Fruit fly (Drosophila melanogaster): ENCODE data around the gene CG32548.

The CG32548 gene

dm6 chrX:18406593-18407393, 33.6 kb downstream of the CG32548 start:
- TF ChIP-seq CG34367 (tag; optimal IDR thresholded peaks at IDR 0.05): no peak
- no peak for TF ChIP-seq Snoo (tag; optimal IDR thresholded peaks at IDR 0.05)
- TF ChIP-seq CG32121 (GFP tag; IDR thresholded peaks at IDR 0.05): 0 out of 2 replicates have a peak, but pooled peaks have one; percentile 12
- TF ChIP-seq fd96Ca (GFP tag; IDR thresholded peaks at IDR 0.05): no peak
- no peak for TF ChIP-seq Pif1B (GFP tag; optimal IDR thresholded peaks at IDR 0.05)
- TF ChIP-seq CG8301 (tag; optimal IDR thresholded peaks at IDR 0.05): no peak
- TF ChIP-seq CG4496 (GFP tag; IDR thresholded peaks at IDR 0.05): no peak
- no peak for TF ChIP-seq CG10348 (GFP tag; IDR thresholded peaks at IDR 0.05)
- TF ChIP-seq Ets98B (GFP tag; IDR thresholded peaks at IDR 0.05): peak; percentile 33; the same call in 1 of the 2 replicates
- no peak for TF ChIP-seq CG8159 (tag; optimal IDR thresholded peaks at IDR 0.05)
- TF ChIP-seq CG14655 (GFP tag; optimal IDR thresholded peaks at IDR 0.05): no peak
- TF ChIP-seq rn (GFP tag; IDR thresholded peaks at IDR 0.05): no peak
- no peak for TF ChIP-seq EcR (GFP tag; optimal IDR thresholded peaks at IDR 0.05)
- TF ChIP-seq CG13204 (GFP tag; optimal IDR thresholded peaks at IDR 0.05): no peak

DNA sequence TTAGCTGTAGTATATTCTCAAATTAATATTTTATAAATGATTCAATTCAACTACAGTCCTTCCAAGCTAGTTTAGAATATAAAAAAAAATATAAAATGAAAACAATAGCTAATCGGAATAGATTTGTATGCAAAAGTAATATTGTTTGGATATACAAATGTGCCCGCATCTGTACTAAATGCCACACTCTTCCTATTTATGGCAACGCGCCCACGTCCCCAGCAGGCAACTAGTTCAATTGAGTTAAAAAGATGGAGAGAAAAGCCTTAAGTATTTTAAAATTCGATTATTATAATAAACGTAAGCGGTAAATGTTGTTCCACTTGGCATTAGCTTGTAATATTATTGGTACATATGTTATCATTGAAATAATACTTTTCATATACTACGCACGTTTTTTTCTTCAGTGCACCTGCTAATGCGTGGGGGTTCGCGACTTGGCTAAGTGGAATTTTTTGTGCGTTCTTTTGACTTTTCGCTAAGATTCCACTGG, 34.8 kb downstream of the CG32548 start:
- no peak for TF ChIP-seq CG17806 (tag; optimal IDR thresholded peaks at IDR 0.05)
- peak; percentile 42; the same call in 1 of the 2 replicates for TF ChIP-seq CG12605 (GFP tag; IDR thresholded peaks at IDR 0.05)
- peak; percentile 28 for TF ChIP-seq Pif1A (GFP tag; optimal IDR thresholded peaks at IDR 0.05)
- no peak for TF ChIP-seq CG15710 (tag; optimal IDR thresholded peaks at IDR 0.05)
- peak; percentile 60; the same call in 2 of the 3 replicates for TF ChIP-seq CG4496 (GFP tag; IDR thresholded peaks at IDR 0.05)
- peak; percentile 62 for TF ChIP-seq fd96Ca (GFP tag; IDR thresholded peaks at IDR 0.05)
- TF ChIP-seq gl (tag; optimal IDR thresholded peaks at IDR 0.05): no peak
- TF ChIP-seq CG8159 (tag; optimal IDR thresholded peaks at IDR 0.05): peak; percentile 38
- peak; percentile 20 for TF ChIP-seq CG34367 (tag; optimal IDR thresholded peaks at IDR 0.05)
- TF ChIP-seq Pif1B (GFP tag; optimal IDR thresholded peaks at IDR 0.05): peak; percentile 32
- peak; percentile 67 for TF ChIP-seq CG32121 (GFP tag; IDR thresholded peaks at IDR 0.05)
- peak; percentile 71 for TF ChIP-seq CG14655 (GFP tag; optimal IDR thresholded peaks at IDR 0.05)
- no peak for TF ChIP-seq CG13204 (GFP tag; optimal IDR thresholded peaks at IDR 0.05)
- TF ChIP-seq EcR (GFP tag; optimal IDR thresholded peaks at IDR 0.05): no peak
- TF ChIP-seq CG10348 (GFP tag; IDR thresholded peaks at IDR 0.05): peak; percentile 28; the same call in 1 of the 2 replicates
- peak; percentile 55 for TF ChIP-seq CG8301 (tag; optimal IDR thresholded peaks at IDR 0.05)
- no peak for TF ChIP-seq Snoo (tag; optimal IDR thresholded peaks at IDR 0.05)
- no peak for TF ChIP-seq D1 (tag; optimal IDR thresholded peaks at IDR 0.05)
- no peak for TF ChIP-seq rn (GFP tag; IDR thresholded peaks at IDR 0.05)
- peak; percentile 40; the same call in 1 of the 2 replicates for TF ChIP-seq Ets98B (GFP tag; IDR thresholded peaks at IDR 0.05)
- TF ChIP-seq CG9948 (tag; optimal IDR thresholded peaks at IDR 0.05): peak; percentile 25

DNA sequence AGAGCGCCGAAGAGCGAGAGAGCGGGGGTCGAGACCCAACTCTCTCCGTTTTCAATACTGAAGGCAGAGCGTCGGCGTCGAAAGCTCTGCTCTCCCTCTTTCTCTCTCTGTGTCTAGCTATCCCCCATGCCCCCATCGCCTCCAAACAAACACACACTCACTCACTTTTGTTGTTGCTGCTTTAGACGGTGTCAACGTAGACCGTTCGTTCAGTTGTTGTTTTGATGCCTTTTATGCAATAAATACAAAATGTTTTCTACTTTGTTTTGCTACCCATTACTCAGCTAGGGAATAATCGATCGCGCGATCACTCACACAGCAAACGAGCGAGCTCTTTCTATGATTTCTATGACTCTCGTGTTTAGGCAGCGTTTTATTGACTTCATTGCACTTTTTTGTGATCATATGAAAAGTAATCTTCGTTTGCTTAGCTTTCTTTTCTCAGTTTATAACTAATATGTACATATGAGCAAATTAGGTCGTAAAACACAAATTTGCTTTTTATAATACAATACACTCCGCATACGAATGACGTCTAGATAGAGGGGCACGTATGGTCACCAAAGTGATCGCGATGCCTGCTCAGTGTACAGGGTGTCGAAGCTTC, 35.6 kb downstream of the CG32548 start:
- TF ChIP-seq gl (tag; optimal IDR thresholded peaks at IDR 0.05) (peak; percentile 6), CG4496 (GFP tag; IDR thresholded peaks at IDR 0.05) (peak; percentile 36; the same call in 1 of the 3 replicates), D1 (tag; optimal IDR thresholded peaks at IDR 0.05) (no peak), CG12605 (GFP tag; IDR thresholded peaks at IDR 0.05) (peak; percentile 61), CG8159 (tag; optimal IDR thresholded peaks at IDR 0.05) (peak; percentile 15), EcR (GFP tag; optimal IDR thresholded peaks at IDR 0.05) (peak; percentile 35), CG8301 (tag; optimal IDR thresholded peaks at IDR 0.05) (peak; percentile 51), CG17806 (tag; optimal IDR thresholded peaks at IDR 0.05) (no peak), CG15710 (tag; optimal IDR thresholded peaks at IDR 0.05) (peak; percentile 13), CG13204 (GFP tag; optimal IDR thresholded peaks at IDR 0.05) (no peak), fd96Ca (GFP tag; IDR thresholded peaks at IDR 0.05) (no peak; the same call in 2 of the 3 replicates), CG9948 (tag; optimal IDR thresholded peaks at IDR 0.05) (peak; percentile 44), CG34367 (tag; optimal IDR thresholded peaks at IDR 0.05) (no peak), Snoo (tag; optimal IDR thresholded peaks at IDR 0.05) (no peak), Ets98B (GFP tag; IDR thresholded peaks at IDR 0.05) (no peak; the same call in 1 of the 2 replicates), Pif1B (GFP tag; optimal IDR thresholded peaks at IDR 0.05) (no peak), CG14655 (GFP tag; optimal IDR thresholded peaks at IDR 0.05) (peak; percentile 75), Pif1A (GFP tag; optimal IDR thresholded peaks at IDR 0.05) (no peak), CG10348 (GFP tag; IDR thresholded peaks at IDR 0.05) (no peak), CG32121 (GFP tag; IDR thresholded peaks at IDR 0.05) (0 out of 2 replicates have a peak, but pooled peaks have one; percentile 8)

- TF ChIP-seq Pif1B (GFP tag; optimal IDR thresholded peaks at IDR 0.05) (no peak), Ets98B (GFP tag; IDR thresholded peaks at IDR 0.05) (0 out of 2 replicates have a peak, but pooled peaks have one; percentile 31), EcR (GFP tag; optimal IDR thresholded peaks at IDR 0.05) (peak; percentile 59)
Observed at dm6 chrX:18404150-18404631, 36.2 kb downstream of the CG32548 start.

- TF ChIP-seq Ets98B (GFP tag; IDR thresholded peaks at IDR 0.05): no peak
- no peak for TF ChIP-seq CG12605 (GFP tag; IDR thresholded peaks at IDR 0.05)
- no peak for TF ChIP-seq CG4496 (GFP tag; IDR thresholded peaks at IDR 0.05)
- TF ChIP-seq EcR (GFP tag; optimal IDR thresholded peaks at IDR 0.05): no peak
- TF ChIP-seq Pif1A (GFP tag; optimal IDR thresholded peaks at IDR 0.05): no peak
- TF ChIP-seq CG10348 (GFP tag; IDR thresholded peaks at IDR 0.05): no peak
- no peak for TF ChIP-seq CG32121 (GFP tag; IDR thresholded peaks at IDR 0.05)
- TF ChIP-seq rn (GFP tag; IDR thresholded peaks at IDR 0.05): no peak
- TF ChIP-seq Pif1B (GFP tag; optimal IDR thresholded peaks at IDR 0.05): no peak
- no peak for TF ChIP-seq CG34367 (tag; optimal IDR thresholded peaks at IDR 0.05)
- no peak for TF ChIP-seq D1 (tag; optimal IDR thresholded peaks at IDR 0.05)
- no peak for TF ChIP-seq CG14655 (GFP tag; optimal IDR thresholded peaks at IDR 0.05)
- TF ChIP-seq CG9948 (tag; optimal IDR thresholded peaks at IDR 0.05): no peak
- TF ChIP-seq Snoo (tag; optimal IDR thresholded peaks at IDR 0.05): no peak
- no peak for TF ChIP-seq CG15710 (tag; optimal IDR thresholded peaks at IDR 0.05)
- TF ChIP-seq gl (tag; optimal IDR thresholded peaks at IDR 0.05): no peak
- TF ChIP-seq fd96Ca (GFP tag; IDR thresholded peaks at IDR 0.05): no peak
- TF ChIP-seq CG8301 (tag; optimal IDR thresholded peaks at IDR 0.05): no peak
Observed at dm6 chrX:18402564-18402963, 37.8 kb downstream of the CG32548 start.
